Fruit fly (Drosophila melanogaster) whole organism, embryonic: ENCODE results near the gene ninaG.
A peak's percentile ranks its signal among the peaks of the same experiment; 100 is the strongest.

Experiments used
- B-H2 ChIP-seq: fragments of 200-800 bp; sonication (Bioruptor generic); optimal IDR thresholded peaks from 2 replicates; lab custom pipeline; 2018; ENCODE audit warnings: missing biosample characterization, mild to moderate bottlenecking, missing genetic modification characterization
- BEAF-32 ChIP-seq: fragments of 200-800 bp; sonication (Bioruptor generic); optimal IDR thresholded peaks from 3 replicates; lab custom pipeline; 2017; ENCODE audit warnings: missing biosample characterization, missing genetic modification characterization, mild to moderate bottlenecking, moderate library complexity, missing genetic modification reagents
- CG10209 ChIP-seq: fragments of 200-800 bp; sonication (Bioruptor generic); optimal IDR thresholded peaks from 3 replicates; lab custom pipeline; 2017; ENCODE audit warnings: missing biosample characterization, mild to moderate bottlenecking, missing genetic modification characterization, missing genetic modification reagents
- CG10543 ChIP-seq: fragments of 200-800 bp; sonication (Bioruptor generic); optimal IDR thresholded peaks from 3 replicates; lab custom pipeline; 2017; ENCODE audit warnings: missing biosample characterization, mild to moderate bottlenecking, missing genetic modification characterization, moderate library complexity
- CG10654 ChIP-seq: fragments of 200-800 bp; sonication (Bioruptor generic); optimal IDR thresholded peaks from 2 replicates; lab custom pipeline; 2016; ENCODE audit warnings: missing biosample characterization, missing genetic modification characterization
- CG13287 ChIP-seq: fragments of 200-800 bp; sonication (Bioruptor generic); IDR thresholded peaks from 2 replicates; pipeline ENCODE4 v1.3.6; 2022; ENCODE audit warnings: missing biosample characterization, missing genetic modification characterization; ENCODE audit not compliant: partially characterized antibody
- CG14710 ChIP-seq: fragments of 200-800 bp; sonication (Bioruptor generic); optimal IDR thresholded peaks from 3 replicates; lab custom pipeline; 2019; ENCODE audit warnings: missing biosample characterization, mild to moderate bottlenecking, missing genetic modification characterization, moderate library complexity
- CG14860 ChIP-seq: fragments of 200-800 bp; sonication (Bioruptor generic); IDR thresholded peaks from 3 replicates; pipeline ENCODE4 v1.3.6; 2022; ENCODE audit warnings: missing biosample characterization, missing genetic modification characterization; ENCODE audit not compliant: partially characterized antibody
- CG15514 ChIP-seq: fragments of 200-800 bp; sonication (Bioruptor generic); optimal IDR thresholded peaks from 3 replicates; lab custom pipeline; 2017; ENCODE audit warnings: missing biosample characterization, missing genetic modification characterization, mild to moderate bottlenecking, moderate library complexity, missing genetic modification reagents
- CG17612 ChIP-seq: fragments of 200-800 bp; sonication (Bioruptor generic); IDR thresholded peaks from 2 replicates; pipeline ENCODE4 v1.3.6; 2022; ENCODE audit warnings: missing biosample characterization, missing genetic modification characterization
- CG2120 ChIP-seq: fragments of 200-800 bp; sonication (Bioruptor generic); optimal IDR thresholded peaks from 3 replicates; lab custom pipeline; 2016; ENCODE audit warnings: missing biosample characterization, missing genetic modification characterization
- CG31441 ChIP-seq: fragments of 200-800 bp; sonication (Bioruptor generic); IDR thresholded peaks from 2 replicates; pipeline ENCODE4 v1.3.6; 2022; ENCODE audit warnings: missing biosample characterization, missing genetic modification characterization
- CG34224 ChIP-seq: fragments of 200-800 bp; sonication (Bioruptor generic); IDR thresholded peaks from 3 replicates; pipeline ENCODE4 v1.3.6; 2022; ENCODE audit warnings: missing biosample characterization, missing genetic modification characterization; ENCODE audit not compliant: partially characterized antibody
- CG3726 ChIP-seq: fragments of 200-800 bp; sonication (Bioruptor generic); IDR thresholded peaks from 3 replicates; pipeline ENCODE4, ENCODE4 v1.3.6; 2022; ENCODE audit warnings: missing biosample characterization, missing genetic modification characterization
- CG6254 ChIP-seq: fragments of 200-800 bp; sonication (Bioruptor generic); optimal IDR thresholded peaks from 3 replicates; lab custom pipeline; 2017; ENCODE audit warnings: mild to moderate bottlenecking, missing biosample characterization, missing genetic modification reagents, missing genetic modification characterization
- CG8924 ChIP-seq: fragments of 200-800 bp; optimal IDR thresholded peaks from 3 replicates; lab custom pipeline; 2019; ENCODE audit warnings: missing biosample characterization, mild to moderate bottlenecking, missing genetic modification characterization, moderate library complexity
- CG9932 ChIP-seq: fragments of 200-800 bp; sonication (Bioruptor generic); IDR thresholded peaks from 2 replicates; pipeline ENCODE4 v1.3.6; 2022; ENCODE audit warnings: missing biosample characterization, missing genetic modification characterization
- Dbx ChIP-seq: fragments of 200-800 bp; sonication (Bioruptor generic); IDR thresholded peaks from 3 replicates; pipeline ENCODE4 v1.3.6; 2022; ENCODE audit warnings: missing biosample characterization, missing genetic modification characterization
- Dip3 ChIP-seq: fragments of 200-800 bp; sonication (Bioruptor generic); optimal IDR thresholded peaks from 3 replicates; lab custom pipeline; 2016; ENCODE audit warnings: missing biosample characterization, missing genetic modification characterization
- Dll ChIP-seq: fragments of 200-800 bp; sonication (Bioruptor generic); IDR thresholded peaks from 4 replicates; pipeline ENCODE4 v1.3.6; 2022; ENCODE audit warnings: missing biosample characterization, missing genetic modification characterization; ENCODE audit not compliant: partially characterized antibody
- Dref ChIP-seq: fragments of 200-800 bp; sonication (Bioruptor generic); IDR thresholded peaks from 2 replicates; pipeline ENCODE4 v1.3.6; 2022; ENCODE audit warnings: missing biosample characterization, missing genetic modification characterization
- Drgx ChIP-seq: fragments of 200-800 bp; sonication (Bioruptor generic); IDR thresholded peaks from 2 replicates; pipeline ENCODE4 v1.3.6; 2022; ENCODE audit warnings: missing biosample characterization, missing genetic modification characterization
- E2f2 ChIP-seq: fragments of 200-800 bp; sonication (Bioruptor generic); IDR thresholded peaks from 2 replicates; pipeline ENCODE4 v1.3.6; 2022; ENCODE audit warnings: missing biosample characterization, missing genetic modification characterization
- HLH4C ChIP-seq: fragments of 200-800 bp; sonication (Bioruptor generic); IDR thresholded peaks from 3 replicates; pipeline ENCODE4 v1.3.6; 2022; ENCODE audit warnings: missing biosample characterization, missing genetic modification characterization; ENCODE audit not compliant: partially characterized antibody
- Hmx ChIP-seq: fragments of 200-800 bp; sonication (Bioruptor generic); optimal IDR thresholded peaks from 2 replicates; lab custom pipeline; 2016; ENCODE audit warnings: missing biosample characterization, missing genetic modification characterization
- MESR4 ChIP-seq: fragments of 200-800 bp; sonication (Bioruptor generic); optimal IDR thresholded peaks from 2 replicates; lab custom pipeline; 2018; ENCODE audit warnings: missing biosample characterization, mild to moderate bottlenecking, missing genetic modification characterization, moderate library complexity
- Med ChIP-seq: fragments of 200-800 bp; sonication (Bioruptor generic); peaks from one replicate; lab custom pipeline; 2016; ENCODE audit warnings: missing biosample characterization, missing genetic modification characterization, mild to moderate bottlenecking, inconsistent platforms, moderate library complexity
- Ravus ChIP-seq: fragments of 200-800 bp; sonication (Bioruptor generic); IDR thresholded peaks from 2 replicates; pipeline ENCODE4 v1.3.6; 2022; ENCODE audit warnings: missing biosample characterization, missing genetic modification characterization
- Sry-δ ChIP-seq: fragments of 200-800 bp; sonication (Bioruptor generic); optimal IDR thresholded peaks from 2 replicates; lab custom pipeline; 2016; ENCODE audit warnings: missing biosample characterization, missing genetic modification characterization
- amos ChIP-seq: fragments of 200-800 bp; sonication (Bioruptor generic); IDR thresholded peaks from 2 replicates; pipeline ENCODE4 v1.3.6; 2022; ENCODE audit warnings: missing biosample characterization, missing genetic modification characterization; ENCODE audit not compliant: partially characterized antibody
- ase ChIP-seq: fragments of 200-800 bp; sonication (Bioruptor generic); IDR thresholded peaks from 3 replicates; pipeline ENCODE4 v1.3.6; 2022; ENCODE audit warnings: missing biosample characterization, missing genetic modification characterization
- bsh ChIP-seq, 2 experiments: fragments of 200-800 bp; sonication (Bioruptor generic); optimal IDR thresholded peaks; 2 replicates each; lab custom pipeline; 2017 to 2018; ENCODE audit warnings: mild to moderate bottlenecking in 2 of 2, missing biosample characterization in 2 of 2, missing genetic modification characterization in 2 of 2, moderate library complexity in 1 of 2
- corto ChIP-seq: fragments of 200-800 bp; sonication (Bioruptor generic); optimal IDR thresholded peaks from 2 replicates; lab custom pipeline; 2016; ENCODE audit warnings: missing biosample characterization, mild to moderate bottlenecking, missing genetic modification characterization, moderate library complexity
- crp ChIP-seq, 2 experiments: fragments of 200-800 bp; sonication (Bioruptor generic); optimal IDR thresholded peaks; 2 replicates in 1 of 2; 3 replicates in 1 of 2; lab custom pipeline; 2017; ENCODE audit warnings: missing biosample characterization in 2 of 2, missing genetic modification characterization in 2 of 2, mild to moderate bottlenecking in 1 of 2, moderate library complexity in 1 of 2
- dm ChIP-seq: fragments of 200-800 bp; sonication (Bioruptor generic); optimal IDR thresholded peaks from 3 replicates; lab custom pipeline; 2016; ENCODE audit warnings: missing biosample characterization, missing genetic modification characterization
- en ChIP-seq: fragments of 200-800 bp; sonication (Bioruptor generic); optimal IDR thresholded peaks from 2 replicates; lab custom pipeline; 2016; ENCODE audit warnings: missing biosample characterization, missing genetic modification characterization
- hb ChIP-seq: fragments of 200-800 bp; sonication (Bioruptor generic); IDR thresholded peaks from 3 replicates; pipeline ENCODE4 v1.3.6; 2022; ENCODE audit warnings: missing biosample characterization, missing genetic modification characterization; ENCODE audit not compliant: partially characterized antibody
- hkb ChIP-seq, 2 experiments: fragments of 200-800 bp in 1 of 2; fragments of >200 bp in 1 of 2; sonication (Bioruptor generic) in 1 of 2; IDR thresholded peaks in 1 of 2; optimal IDR thresholded peaks in 1 of 2; 2 replicates each; pipeline versions ENCODE4 v1.3.6 to Lab custom; 2017 to 2022; ENCODE audit warnings: missing biosample characterization in 1 of 2, missing genetic modification characterization in 1 of 2
- mam ChIP-seq: fragments of 200-800 bp; sonication (Bioruptor generic); optimal IDR thresholded peaks from 3 replicates; lab custom pipeline; 2016; ENCODE audit warnings: missing biosample characterization, missing genetic modification characterization
- mld ChIP-seq: fragments of 200-800 bp; sonication (Bioruptor generic); IDR thresholded peaks from 3 replicates; pipeline ENCODE4 v1.3.6; 2022; ENCODE audit warnings: missing biosample characterization, missing genetic modification characterization; ENCODE audit not compliant: partially characterized antibody
- ro ChIP-seq: fragments of 200-800 bp; sonication (Bioruptor generic); IDR thresholded peaks from 2 replicates; pipeline ENCODE4 v1.3.6; 2022; ENCODE audit warnings: missing biosample characterization, missing genetic modification characterization
- row ChIP-seq: fragments of 200-800 bp; sonication (Bioruptor generic); IDR thresholded peaks from 3 replicates; pipeline ENCODE4 v1.3.6; 2022; ENCODE audit warnings: missing biosample characterization, missing genetic modification characterization
- scrt ChIP-seq: fragments of 200-800 bp; sonication (Bioruptor generic); optimal IDR thresholded peaks from 2 replicates; lab custom pipeline; 2018; ENCODE audit warnings: missing biosample characterization, mild to moderate bottlenecking, missing genetic modification characterization, moderate library complexity
- slbo ChIP-seq: fragments of 200-800 bp; sonication (Bioruptor generic); IDR thresholded peaks from 2 replicates; pipeline ENCODE4 v1.3.6; 2022; ENCODE audit warnings: missing biosample characterization, missing genetic modification characterization
- stwl ChIP-seq: fragments of 200-800 bp; sonication (Bioruptor generic); optimal IDR thresholded peaks from 3 replicates; lab custom pipeline; 2018; ENCODE audit warnings: missing biosample characterization, mild to moderate bottlenecking, missing genetic modification characterization, moderate library complexity
- trem ChIP-seq: fragments of 200-800 bp; optimal IDR thresholded peaks from 3 replicates; lab custom pipeline; 2019; ENCODE audit warnings: missing biosample characterization, mild to moderate bottlenecking, missing genetic modification characterization, moderate library complexity
- vnd ChIP-seq: fragments of 200-800 bp; sonication (Bioruptor generic); IDR thresholded peaks from 3 replicates; pipeline ENCODE4 v1.3.6; 2022; ENCODE audit warnings: missing biosample characterization, missing genetic modification characterization; ENCODE audit not compliant: partially characterized antibody

The ninaG gene

dm6 chr3R:11412371-11412770 lies 9.1 kb downstream of the ninaG start, which contains the start of gene Ipo9 (continued):
- TF ChIP-seq CG15514 (GFP tag; lab: Kevin White, UChicago) (peak; percentile 21), trem (tag; lab: Kevin White, UChicago) (peak; percentile 12), corto (GFP tag; lab: Kevin White, UChicago) (no peak), dm (peak; percentile 43), amos (GFP tag; lab: Robert Waterston, UW) (peak; percentile 40; the same call in 1 of the 2 replicates), Dll (GFP tag; lab: Robert Waterston, UW) (0 out of 4 replicates have a peak, but pooled peaks have one; percentile 21), CG13287 (GFP tag; lab: Robert Waterston, UW) (peak; percentile 44), mam (GFP tag; lab: Kevin White, UChicago) (peak; percentile 7), Dref (GFP tag; lab: Robert Waterston, UW) (peak; percentile 65), row (peak; percentile 27; the same call in 2 of the 3 replicates), MESR4 (GFP tag; lab: Kevin White, UChicago) (peak; percentile 27), Sry-δ (GFP tag; lab: Kevin White, UChicago) (peak; percentile 73), CG6254 (GFP tag; lab: Kevin White, UChicago) (no peak), BEAF-32 (peak; percentile 38), mld (0 out of 3 replicates have a peak, but pooled peaks have one; percentile 18), CG2120 (GFP tag; lab: Kevin White, UChicago) (peak; percentile 28), crp (GFP tag; optimal IDR thresholded peaks at IDR 0.05; lab: Kevin White, UChicago) (peak in 1 of 2 experiments; percentile 37), CG14860 (GFP tag; lab: Robert Waterston, UW) (no peak), CG34224 (GFP tag; lab: Robert Waterston, UW) (peak; percentile 30; the same call in 1 of the 3 replicates), slbo (GFP tag; lab: Robert Waterston, UW) (0 out of 2 replicates have a peak, but pooled peaks have one; percentile 20), B-H2 (GFP tag; lab: Kevin White, UChicago) (no peak), E2f2 (GFP tag; lab: Robert Waterston, UW) (peak; percentile 79), CG9932 (GFP tag; lab: Robert Waterston, UW) (peak; percentile 14; the same call in 1 of the 2 replicates), stwl (tag; lab: Kevin White, UChicago) (peak; percentile 41), Med (GFP tag; lab: Kevin White, UChicago) (peak; percentile 70)

dm6 chr3R:11409667-11410137 lies 11.8 kb downstream of the ninaG start, which contains the start of the genes mgr and Irbp:
Gene mgr (minus strand): TSS chr3R:11409875.
Gene Irbp (plus strand): TSS chr3R:11410047.
- TF ChIP-seq Dref (GFP tag; lab: Robert Waterston, UW) (peak; percentile 77), CG14710 (tag; lab: Kevin White, UChicago) (peak; percentile 94), Drgx (peak; percentile 91), CG31441 (GFP tag; lab: Robert Waterston, UW) (peak; percentile 97), stwl (tag; lab: Kevin White, UChicago) (peak; percentile 80), CG10543 (GFP tag; lab: Kevin White, UChicago) (no peak), scrt (GFP tag; lab: Kevin White, UChicago) (peak; percentile 73), Dip3 (GFP tag; lab: Kevin White, UChicago) (peak; percentile 44), CG10654 (GFP tag; lab: Kevin White, UChicago) (peak; percentile 79), HLH4C (GFP tag; lab: Robert Waterston, UW) (peak; percentile 84), CG8924 (tag; lab: Kevin White, UChicago) (peak; percentile 94), Hmx (GFP tag; lab: Kevin White, UChicago) (no peak), ase (GFP tag; lab: Robert Waterston, UW) (peak; percentile 91), ro (GFP tag; lab: Robert Waterston, UW) (peak; percentile 84), CG17612 (GFP tag; lab: Robert Waterston, UW) (peak; percentile 78; the same call in 1 of the 2 replicates), CG3726 (GFP tag; lab: Robert Waterston, UW) (peak; percentile 85), en (GFP tag; lab: Kevin White, UChicago) (no peak), hb (GFP tag; lab: Robert Waterston, UW) (peak; percentile 73; the same call in 2 of the 3 replicates), vnd (GFP tag; lab: Robert Waterston, UW) (peak; percentile 83), bsh (GFP tag; optimal IDR thresholded peaks at IDR 0.05; lab: Kevin White, UChicago) (peak in 1 of 2 experiments; percentile 95), Ravus (peak; percentile 79), Dbx (GFP tag; lab: Robert Waterston, UW) (peak; percentile 96), hkb (optimal IDR thresholded peaks at IDR 0.05; lab: Kevin White, UChicago) (no peak), hkb (GFP tag; IDR thresholded peaks at IDR 0.05; lab: Robert Waterston, UW) (peak; percentile 93), CG10209 (GFP tag; lab: Kevin White, UChicago) (peak; percentile 91)
